Fruit fly (Drosophila melanogaster): ENCODE measurements around the gene Cftr.
A peak's percentile ranks its signal among the peaks of the same experiment; 100 is the strongest.

Gene Cftr

dm6 chr3R:24574123-24574522, 30.4 kb upstream of the Cftr start (continued):
- TF ChIP-seq CG8089 (GFP tag; optimal IDR thresholded peaks at IDR 0.05), result no peak
- no peak for TF ChIP-seq NC2α (GFP tag; optimal IDR thresholded peaks at IDR 0.05)
- no peak for TF ChIP-seq pros (GFP tag; optimal IDR thresholded peaks at IDR 0.05)
- peak; percentile 65; the same call in 2 of the 3 replicates for TF ChIP-seq dysf (GFP tag; IDR thresholded peaks at IDR 0.05)
- TF ChIP-seq corto (GFP tag; optimal IDR thresholded peaks at IDR 0.05), result no peak
- peak; percentile 52 for TF ChIP-seq pho (GFP tag; optimal IDR thresholded peaks at IDR 0.05)
- TF ChIP-seq CG12071 (GFP tag; optimal IDR thresholded peaks at IDR 0.05), result no peak
- TF ChIP-seq CG4730 (GFP tag; IDR thresholded peaks at IDR 0.05), result no peak
- TF ChIP-seq CG18011 (GFP tag; optimal IDR thresholded peaks at IDR 0.05), result no peak
- no peak for TF ChIP-seq Usf (GFP tag; optimal IDR thresholded peaks at IDR 0.05)
- no peak for TF ChIP-seq gsb-n (tag; optimal IDR thresholded peaks at IDR 0.05)
- TF ChIP-seq CG7357 (GFP tag; IDR thresholded peaks at IDR 0.05), result no peak
- TF ChIP-seq nom (GFP tag; optimal IDR thresholded peaks at IDR 0.05), result no peak
- no peak for TF ChIP-seq danr (GFP tag; IDR thresholded peaks at IDR 0.05)
- TF ChIP-seq pzg (GFP tag; optimal IDR thresholded peaks at IDR 0.05), result no peak
- TF ChIP-seq odd (GFP tag; optimal IDR thresholded peaks at IDR 0.05), result peak; percentile 2
- no peak for TF ChIP-seq CG13287 (GFP tag; IDR thresholded peaks at IDR 0.05; ENCODE audit: partially characterized antibody)
- no peak for TF ChIP-seq CG9609 (GFP tag; optimal IDR thresholded peaks at IDR 0.05)
- no peak for TF ChIP-seq CG34422 (GFP tag; IDR thresholded peaks at IDR 0.05)
- no peak for TF ChIP-seq CG3163 (GFP tag; optimal IDR thresholded peaks at IDR 0.05)
- TF ChIP-seq Dll (GFP tag; IDR thresholded peaks at IDR 0.05; ENCODE audit: partially characterized antibody), result no peak
- no peak for TF ChIP-seq CG43689 (GFP tag; IDR thresholded peaks at IDR 0.05)
- no peak for TF ChIP-seq wek (GFP tag; optimal IDR thresholded peaks at IDR 0.05)
- TF ChIP-seq HmgD (GFP tag; optimal IDR thresholded peaks at IDR 0.05), result no peak
- TF ChIP-seq CG7372 (GFP tag; IDR thresholded peaks at IDR 0.05), result no peak
- TF ChIP-seq Elba2 (GFP tag; optimal IDR thresholded peaks at IDR 0.05), result no peak
- peak; percentile 66 for TF ChIP-seq CG18262 (tag; optimal IDR thresholded peaks at IDR 0.05)
- TF ChIP-seq lola (GFP tag; optimal IDR thresholded peaks at IDR 0.05), result no peak
- peak; percentile 84 for TF ChIP-seq Meics (GFP tag; optimal IDR thresholded peaks at IDR 0.05)
- no peak for TF ChIP-seq CG9876 (GFP tag; optimal IDR thresholded peaks at IDR 0.05)
- peak; percentile 90 for TF ChIP-seq Hand (GFP tag; optimal IDR thresholded peaks at IDR 0.05)
- peak; percentile 4 for TF ChIP-seq Chrac-16 (GFP tag; optimal IDR thresholded peaks at IDR 0.05)
- peak; percentile 40 for TF ChIP-seq CG9437 (GFP tag; optimal IDR thresholded peaks at IDR 0.05)
- peak in 1 of 2 experiments; percentile 17 for TF ChIP-seq bsh (GFP tag; optimal IDR thresholded peaks at IDR 0.05)
- no peak for TF ChIP-seq CG12104 (GFP tag; optimal IDR thresholded peaks at IDR 0.05)
- TF ChIP-seq exex (tag; optimal IDR thresholded peaks at IDR 0.05), result peak; percentile 37
- TF ChIP-seq unpg (GFP tag; optimal IDR thresholded peaks at IDR 0.05), result peak; percentile 64
- peak; percentile 24 for TF ChIP-seq CG13775 (GFP tag; optimal IDR thresholded peaks at IDR 0.05)
- no peak for TF ChIP-seq CG15601 (tag; optimal IDR thresholded peaks at IDR 0.05)
- no peak for TF ChIP-seq z (GFP tag; IDR thresholded peaks at IDR 0.05)
- TF ChIP-seq CG2116 (GFP tag; optimal IDR thresholded peaks at IDR 0.05), result no peak
- no peak for TF ChIP-seq gce (GFP tag; IDR thresholded peaks at IDR 0.05)
- TF ChIP-seq dimm (GFP tag; IDR thresholded peaks at IDR 0.05), result no peak
- no peak for TF ChIP-seq Poxn (GFP tag; IDR thresholded peaks at IDR 0.05)
- no peak for TF ChIP-seq CG16813 (GFP tag; IDR thresholded peaks at IDR 0.05; ENCODE audit: partially characterized antibody)
- peak; percentile 62 for TF ChIP-seq CG6683 (GFP tag; optimal IDR thresholded peaks at IDR 0.05)
- TF ChIP-seq CG2875 (GFP tag; optimal IDR thresholded peaks at IDR 0.05), result no peak
- peak in 1 of 2 experiments; percentile 72 for TF ChIP-seq Hr51 (GFP tag; optimal IDR thresholded peaks at IDR 0.05)
- no peak for TF ChIP-seq CG15479 (GFP tag; optimal IDR thresholded peaks at IDR 0.05)
- no peak for TF ChIP-seq gsb (GFP tag; IDR thresholded peaks at IDR 0.05)
